Worm (Caenorhabditis elegans): ENCODE results near the gene F10G2.1.

DNA sequence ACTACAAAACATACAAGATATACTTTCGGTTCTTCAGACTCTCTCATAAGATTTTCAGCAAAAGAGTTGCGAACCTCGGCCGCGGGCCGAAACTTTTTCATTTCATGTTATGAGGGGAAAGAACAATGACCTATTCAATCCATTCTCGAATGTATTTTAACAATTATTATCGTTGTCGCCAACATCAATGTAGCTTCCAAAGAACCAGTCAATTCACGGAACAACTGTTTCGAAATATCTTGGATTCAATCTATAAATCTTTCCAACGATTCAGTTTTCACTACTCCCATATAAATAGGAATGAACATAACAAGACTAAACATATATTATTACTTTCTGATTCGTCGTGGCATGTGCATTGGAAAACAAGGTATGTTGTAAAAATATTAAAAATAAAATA, 25.3 kb upstream of the F10G2.1 start, which contains the start of gene F07G11.1:
- TF ChIP-seq tab-1 (GFP tag; IDR thresholded peaks at IDR 0.05) (no peak), ztf-29 (GFP tag; IDR thresholded peaks at IDR 0.05) (no peak), T22C8.4 (GFP tag; IDR thresholded peaks at IDR 0.05) (no peak), cog-1 (tag; optimal IDR thresholded peaks at IDR 0.05) (no peak)

All from whole organism, midembryonic.